3 fruit fly cellular contexts compared by ENCODE assay signal in the genomic region with DNA sequence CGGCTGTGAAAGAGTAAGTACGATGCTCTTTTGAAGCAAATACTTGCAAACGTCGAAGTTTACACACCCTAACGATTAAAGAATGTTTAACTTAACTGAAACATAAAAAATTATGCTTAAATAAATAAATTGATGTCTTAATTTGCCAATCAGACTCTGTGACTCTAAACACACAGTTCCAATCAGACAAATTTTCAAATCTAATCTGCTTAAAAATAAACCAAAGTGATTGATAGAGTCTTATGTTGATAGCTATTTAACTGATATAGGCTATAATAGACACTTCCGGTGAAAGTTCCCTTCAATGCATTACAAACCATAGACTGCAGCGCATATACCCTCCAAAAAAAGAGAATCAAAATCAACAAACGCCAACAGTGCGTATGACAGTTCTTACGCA.
A peak's percentile ranks its signal among the peaks of the same experiment; 100 is the strongest.
TF ChIP-seq lines count a peak whose summit lies in the region.

No protein-coding gene starts in this region.

- no peak for TF ChIP-seq CTCF in whole organism, embryonic (GFP tag; optimal IDR thresholded peaks at IDR 0.05; lab: Kevin White, UChicago)

TF ChIP-seq in whole organism, embryonic, 481 proteins besides CTCF, POLR2A, EP300 and RAD21 (continues in another document):
- TF ChIP-seq ci (GFP tag; IDR thresholded peaks at IDR 0.05; lab: Robert Waterston, UW) (no peak), CG11695 (GFP tag; IDR thresholded peaks at IDR 0.05; lab: Robert Waterston, UW) (no peak), CG9797 (GFP tag; optimal IDR thresholded peaks at IDR 0.05; lab: Kevin White, UChicago) (no peak), NFAT (GFP tag; IDR thresholded peaks at IDR 0.05; lab: Robert Waterston, UW) (no peak), Hsf (GFP tag; optimal IDR thresholded peaks at IDR 0.05; lab: Kevin White, UChicago) (peak; percentile 10), hkb (optimal IDR thresholded peaks at IDR 0.05; lab: Kevin White, UChicago) (no peak), hkb (GFP tag; IDR thresholded peaks at IDR 0.05; lab: Robert Waterston, UW) (0 out of 2 replicates have a peak, but pooled peaks have one; percentile 20), CG7839 (tag; optimal IDR thresholded peaks at IDR 0.05; lab: Kevin White, UChicago) (peak; percentile 33), slou (GFP tag; optimal IDR thresholded peaks at IDR 0.05; lab: Kevin White, UChicago) (no peak), row (GFP tag; IDR thresholded peaks at IDR 0.05; lab: Robert Waterston, UW) (peak; percentile 24; the same call in 1 of the 3 replicates), D19A (tag; optimal IDR thresholded peaks at IDR 0.05; lab: Kevin White, UChicago) (peak; percentile 81), Xbp1 (GFP tag; optimal IDR thresholded peaks at IDR 0.05; lab: Kevin White, UChicago) (peak; percentile 1), CG2678 (tag; optimal IDR thresholded peaks at IDR 0.05; lab: Kevin White, UChicago) (peak; percentile 38), Hr51 (GFP tag; optimal IDR thresholded peaks at IDR 0.05; lab: Kevin White, UChicago) (peak in 1 of 2 experiments; percentile 33), caup (GFP tag; optimal IDR thresholded peaks at IDR 0.05; lab: Kevin White, UChicago; ENCODE audit: severe bottlenecking) (no peak), Pdp1 (GFP tag; optimal IDR thresholded peaks at IDR 0.05; lab: Kevin White, UChicago) (peak in 1 of 2 experiments; percentile 81), Dip3 (GFP tag; optimal IDR thresholded peaks at IDR 0.05; lab: Kevin White, UChicago) (no peak), CoRest (tag; optimal IDR thresholded peaks at IDR 0.05; lab: Kevin White, UChicago) (peak; percentile 6), CG15269 (tag; optimal IDR thresholded peaks at IDR 0.05; lab: Kevin White, UChicago) (peak; percentile 31), da (GFP tag; optimal IDR thresholded peaks at IDR 0.05; lab: Kevin White, UChicago) (no peak), grau (tag; optimal IDR thresholded peaks at IDR 0.05; lab: Kevin White, UChicago) (peak; percentile 5), CG11247 (GFP tag; IDR thresholded peaks at IDR 0.05; lab: Robert Waterston, UW) (no peak), yki (optimal IDR thresholded peaks at IDR 0.05; lab: Kevin White, UChicago) (no peak), Oli (tag; optimal IDR thresholded peaks at IDR 0.05; lab: Kevin White, UChicago) (peak; percentile 22), Med (GFP tag; lab: Kevin White, UChicago) (peak; percentile 70), MBD-R2 (GFP tag; IDR thresholded peaks at IDR 0.05; lab: Robert Waterston, UW) (no peak), D (optimal IDR thresholded peaks at IDR 0.05; lab: Kevin White, UChicago) (no peak), D (GFP tag; optimal IDR thresholded peaks at IDR 0.05; lab: Kevin White, UChicago) (no peak), CG18599 (GFP tag; optimal IDR thresholded peaks at IDR 0.05; lab: Kevin White, UChicago) (peak; percentile 15)

TF ChIP-seq in whole organism, prepupa, 60 proteins besides CTCF, POLR2A, EP300 and RAD21 (continues in another document):
- no peak for TF ChIP-seq spab (GFP tag; optimal IDR thresholded peaks at IDR 0.05; lab: Kevin White, UChicago)
- TF ChIP-seq Hr38 (GFP tag; optimal IDR thresholded peaks at IDR 0.05; lab: Kevin White, UChicago), result no peak
- no peak for TF ChIP-seq Ets21C (GFP tag; optimal IDR thresholded peaks at IDR 0.05; lab: Kevin White, UChicago)
- TF ChIP-seq CG6276 (GFP tag; optimal IDR thresholded peaks at IDR 0.05; lab: Kevin White, UChicago), result peak; percentile 60
- TF ChIP-seq svp (GFP tag; lab: Kevin White, UChicago), result peak; percentile 82
- TF ChIP-seq CG10669 (GFP tag; optimal IDR thresholded peaks at IDR 0.05; lab: Kevin White, UChicago), result no peak
- TF ChIP-seq fd85E (GFP tag; optimal IDR thresholded peaks at IDR 0.05; lab: Kevin White, UChicago), result no peak
- no peak for TF ChIP-seq CG8319 (GFP tag; optimal IDR thresholded peaks at IDR 0.05; lab: Kevin White, UChicago)
- TF ChIP-seq Hr4 (GFP tag; optimal IDR thresholded peaks at IDR 0.05; lab: Kevin White, UChicago), result peak; percentile 72
- no peak for TF ChIP-seq CG3032 (tag; optimal IDR thresholded peaks at IDR 0.05; lab: Kevin White, UChicago)
- TF ChIP-seq Gug (GFP tag; IDR thresholded peaks at IDR 0.05; lab: Robert Waterston, UW), result 0 out of 2 replicates have a peak, but pooled peaks have one; percentile 19
- TF ChIP-seq CG32006 (GFP tag; optimal IDR thresholded peaks at IDR 0.05; lab: Kevin White, UChicago), result peak; percentile 70
- TF ChIP-seq vri (GFP tag; optimal IDR thresholded peaks at IDR 0.05; lab: Kevin White, UChicago), result peak; percentile 36
- peak; percentile 21 for TF ChIP-seq acj6 (GFP tag; optimal IDR thresholded peaks at IDR 0.05; lab: Kevin White, UChicago)
- peak; percentile 1 for TF ChIP-seq Sox14 (GFP tag; optimal IDR thresholded peaks at IDR 0.05; lab: Kevin White, UChicago)
- TF ChIP-seq CG10631 (GFP tag; optimal IDR thresholded peaks at IDR 0.05; lab: Kevin White, UChicago), result no peak
- no peak for TF ChIP-seq CG6854 (GFP tag; optimal IDR thresholded peaks at IDR 0.05; lab: Kevin White, UChicago)
- TF ChIP-seq cyc (GFP tag; optimal IDR thresholded peaks at IDR 0.05; lab: Kevin White, UChicago), result peak; percentile 21
- TF ChIP-seq Sox102F (GFP tag; optimal IDR thresholded peaks at IDR 0.05; lab: Kevin White, UChicago), result peak; percentile 23
- no peak for TF ChIP-seq fd59A (GFP tag; optimal IDR thresholded peaks at IDR 0.05; lab: Kevin White, UChicago)
- TF ChIP-seq achi (GFP tag; optimal IDR thresholded peaks at IDR 0.05; lab: Kevin White, UChicago), result peak; percentile 28
- TF ChIP-seq Eip75B (GFP tag; optimal IDR thresholded peaks at IDR 0.05; lab: Kevin White, UChicago), result no peak
- no peak for TF ChIP-seq dsx (GFP tag; optimal IDR thresholded peaks at IDR 0.05; lab: Kevin White, UChicago; ENCODE audit: poor library complexity, severe bottlenecking)
- TF ChIP-seq CG31627 (GFP tag; optimal IDR thresholded peaks at IDR 0.05; lab: Kevin White, UChicago), result peak; percentile 46
- no peak for TF ChIP-seq CG1621 (tag; optimal IDR thresholded peaks at IDR 0.05; lab: Kevin White, UChicago)
- peak; percentile 59; the same call in 2 of the 3 replicates for TF ChIP-seq CG8119 (GFP tag; IDR thresholded peaks at IDR 0.05; lab: Robert Waterston, UW)
- peak; percentile 46 for TF ChIP-seq OdsH (GFP tag; optimal IDR thresholded peaks at IDR 0.05; lab: Kevin White, UChicago)
- TF ChIP-seq Eip78C (GFP tag; lab: Kevin White, UChicago), result peak; percentile 64
- peak; percentile 77 for TF ChIP-seq CG15336 (GFP tag; IDR thresholded peaks at IDR 0.05; lab: Robert Waterston, UW)
- peak; percentile 23 for TF ChIP-seq dac (GFP tag; optimal IDR thresholded peaks at IDR 0.05; lab: Kevin White, UChicago)
- TF ChIP-seq CG11762 (GFP tag; optimal IDR thresholded peaks at IDR 0.05; lab: Kevin White, UChicago; ENCODE audit: insufficient read depth), result peak; percentile 7

TF ChIP-seq in whole organism, pupa, 21 proteins besides CTCF, POLR2A, EP300 and RAD21:
- TF ChIP-seq fd96Ca (GFP tag; IDR thresholded peaks at IDR 0.05; lab: Robert Waterston, UW) (no peak), CG8301 (tag; optimal IDR thresholded peaks at IDR 0.05; lab: Kevin White, UChicago) (peak; percentile 44), CG13204 (GFP tag; optimal IDR thresholded peaks at IDR 0.05; lab: Kevin White, UChicago) (no peak), CG4496 (GFP tag; IDR thresholded peaks at IDR 0.05; lab: Robert Waterston, UW) (no peak), Pif1A (GFP tag; optimal IDR thresholded peaks at IDR 0.05; lab: Kevin White, UChicago) (no peak), CG14655 (GFP tag; optimal IDR thresholded peaks at IDR 0.05; lab: Kevin White, UChicago) (peak; percentile 31), CG12605 (GFP tag; IDR thresholded peaks at IDR 0.05; lab: Robert Waterston, UW) (no peak), CG34367 (tag; optimal IDR thresholded peaks at IDR 0.05; lab: Kevin White, UChicago) (no peak), CG17806 (tag; optimal IDR thresholded peaks at IDR 0.05; lab: Kevin White, UChicago) (no peak), Snoo (tag; optimal IDR thresholded peaks at IDR 0.05; lab: Kevin White, UChicago) (peak; percentile 13), CG9948 (tag; optimal IDR thresholded peaks at IDR 0.05; lab: Kevin White, UChicago) (no peak), D1 (tag; optimal IDR thresholded peaks at IDR 0.05; lab: Kevin White, UChicago) (no peak), EcR (GFP tag; optimal IDR thresholded peaks at IDR 0.05; lab: Kevin White, UChicago) (no peak), Pif1B (GFP tag; optimal IDR thresholded peaks at IDR 0.05; lab: Kevin White, UChicago) (no peak), CG10348 (GFP tag; IDR thresholded peaks at IDR 0.05; lab: Robert Waterston, UW) (no peak), Ets98B (GFP tag; IDR thresholded peaks at IDR 0.05; lab: Robert Waterston, UW) (no peak), CG8159 (tag; optimal IDR thresholded peaks at IDR 0.05; lab: Kevin White, UChicago) (peak; percentile 9), gl (tag; optimal IDR thresholded peaks at IDR 0.05; lab: Kevin White, UChicago) (no peak), CG15710 (tag; optimal IDR thresholded peaks at IDR 0.05; lab: Kevin White, UChicago) (no peak), CG32121 (GFP tag; IDR thresholded peaks at IDR 0.05; lab: Robert Waterston, UW) (peak; percentile 66), rn (GFP tag; IDR thresholded peaks at IDR 0.05; lab: Robert Waterston, UW) (no peak)
